Fruit fly (Drosophila melanogaster) whole organism, embryonic: Measurements from ENCODE around the gene Gr89a.

Experiments used
- Antp ChIP-seq: fragments of 200-800 bp; sonication (Bioruptor generic); optimal IDR thresholded peaks from 3 replicates; lab custom pipeline; 2016; ENCODE audit warnings: missing biosample characterization, missing genetic modification characterization
- Atf-2 ChIP-seq: fragments of 200-800 bp; sonication (Bioruptor generic); optimal IDR thresholded peaks from 2 replicates; lab custom pipeline; 2016; ENCODE audit warnings: missing biosample characterization, missing genetic modification characterization
- CG11456 ChIP-seq: fragments of 200-800 bp; sonication (Bioruptor generic); IDR thresholded peaks from 3 replicates; pipeline ENCODE4 v1.3.6; 2022; ENCODE audit warnings: missing biosample characterization, missing genetic modification characterization
- CG11560 ChIP-seq: fragments of 200-800 bp; sonication (Bioruptor generic); IDR thresholded peaks from 3 replicates; pipeline ENCODE4 v1.3.6; 2022; ENCODE audit warnings: missing biosample characterization, missing genetic modification characterization
- CG12104 ChIP-seq: fragments of 200-800 bp; sonication (Bioruptor generic); optimal IDR thresholded peaks from 3 replicates; lab custom pipeline; 2016; ENCODE audit warnings: missing biosample characterization, missing genetic modification characterization
- CG1602 ChIP-seq: fragments of 200-800 bp; sonication (Bioruptor generic); optimal IDR thresholded peaks from 3 replicates; lab custom pipeline; 2016; ENCODE audit warnings: missing biosample characterization, missing genetic modification characterization
- CG17361 ChIP-seq: fragments of 200-800 bp; sonication (Bioruptor generic); IDR thresholded peaks from 3 replicates; pipeline ENCODE4 v1.3.6; 2022; ENCODE audit warnings: missing biosample characterization, missing genetic modification characterization
- CG17568 ChIP-seq: fragments of 200-800 bp; sonication (Bioruptor generic); optimal IDR thresholded peaks from 2 replicates; lab custom pipeline; 2018; ENCODE audit warnings: missing biosample characterization, mild to moderate bottlenecking, missing genetic modification characterization, moderate library complexity
- CG17829 ChIP-seq: fragments of 200-800 bp; optimal IDR thresholded peaks from 2 replicates; lab custom pipeline; 2019; ENCODE audit warnings: missing biosample characterization, mild to moderate bottlenecking, missing genetic modification characterization, moderate library complexity
- CG18262 ChIP-seq: fragments of 200-800 bp; optimal IDR thresholded peaks from 3 replicates; lab custom pipeline; 2019; ENCODE audit warnings: missing biosample characterization, mild to moderate bottlenecking, missing genetic modification characterization, moderate library complexity
- CG32772 ChIP-seq: fragments of 200-800 bp; sonication (Bioruptor generic); IDR thresholded peaks from 2 replicates; pipeline ENCODE4 v1.3.6; 2022; ENCODE audit warnings: missing biosample characterization, missing genetic modification characterization
- CG34376 ChIP-seq: fragments of 200-800 bp; sonication (Bioruptor generic); optimal IDR thresholded peaks from 2 replicates; lab custom pipeline; 2018; ENCODE audit warnings: missing biosample characterization, mild to moderate bottlenecking, missing genetic modification characterization
- CG3838 ChIP-seq: fragments of 200-800 bp; sonication (Bioruptor generic); optimal IDR thresholded peaks from 3 replicates; lab custom pipeline; 2016; ENCODE audit warnings: missing biosample characterization, missing genetic modification characterization
- CG4730 ChIP-seq: fragments of 200-800 bp; sonication (Bioruptor generic); IDR thresholded peaks from 2 replicates; pipeline ENCODE4 v1.3.6; 2022; ENCODE audit warnings: missing biosample characterization, missing genetic modification characterization
- CG4854 ChIP-seq: fragments of 200-800 bp; sonication (Bioruptor generic); optimal IDR thresholded peaks from 2 replicates; lab custom pipeline; 2016; ENCODE audit warnings: missing biosample characterization, missing genetic modification characterization, inconsistent platforms
- CG5180 ChIP-seq: fragments of 200-800 bp; sonication (Bioruptor generic); optimal IDR thresholded peaks from 3 replicates; lab custom pipeline; 2017; ENCODE audit warnings: missing biosample characterization, missing genetic modification characterization, mild to moderate bottlenecking, moderate library complexity, missing genetic modification reagents
- CG6175 ChIP-seq: fragments of 200-800 bp; sonication (Bioruptor generic); IDR thresholded peaks from 3 replicates; pipeline ENCODE4 v1.3.6; 2022; ENCODE audit warnings: missing biosample characterization, missing genetic modification characterization
- CG7963 ChIP-seq: fragments of 200-800 bp; sonication (Bioruptor generic); IDR thresholded peaks from 3 replicates; pipeline ENCODE4 v1.3.6; 2022; ENCODE audit warnings: missing biosample characterization, missing genetic modification characterization; ENCODE audit not compliant: partially characterized antibody
- CG7987 ChIP-seq: fragments of 200-800 bp; sonication (Bioruptor generic); optimal IDR thresholded peaks from 2 replicates; lab custom pipeline; 2018; ENCODE audit warnings: missing biosample characterization, mild to moderate bottlenecking, missing genetic modification characterization, moderate library complexity
- CG8388 ChIP-seq: fragments of 200-800 bp; sonication (Bioruptor generic); optimal IDR thresholded peaks from 2 replicates; lab custom pipeline; 2019; ENCODE audit warnings: missing biosample characterization, mild to moderate bottlenecking, missing genetic modification characterization, moderate library complexity
- CG8765 ChIP-seq: fragments of 200-800 bp; sonication (Bioruptor generic); IDR thresholded peaks from 2 replicates; pipeline ENCODE4 v1.3.6; 2022; ENCODE audit warnings: missing biosample characterization, missing genetic modification characterization
- D19A ChIP-seq: fragments of 200-800 bp; optimal IDR thresholded peaks from 3 replicates; lab custom pipeline; 2019; ENCODE audit warnings: missing biosample characterization, mild to moderate bottlenecking, missing genetic modification characterization, moderate library complexity
- Dip2 ChIP-seq: fragments of 200-800 bp; sonication (Bioruptor generic); IDR thresholded peaks from 2 replicates; pipeline ENCODE4 v1.3.6; 2022; ENCODE audit warnings: missing biosample characterization, missing genetic modification characterization
- Elba2 ChIP-seq: fragments of 200-800 bp; sonication (Bioruptor generic); optimal IDR thresholded peaks from 3 replicates; lab custom pipeline; 2016; ENCODE audit warnings: missing biosample characterization, missing genetic modification characterization
- GATAe ChIP-seq: fragments of 200-800 bp; sonication (Bioruptor generic); conservative IDR thresholded peaks from 2 replicates; pipeline ENCODE4 v1.3.6; 2022; ENCODE audit warnings: missing biosample characterization, missing genetic modification characterization
- Hr3 ChIP-seq: fragments of 200-800 bp; sonication (Bioruptor generic); optimal IDR thresholded peaks from 3 replicates; lab custom pipeline; 2016; ENCODE audit warnings: missing biosample characterization, missing genetic modification characterization
- Hr51 ChIP-seq, 2 experiments: fragments of 200-800 bp; sonication (Bioruptor generic); optimal IDR thresholded peaks; 2 replicates in 1 of 2; 3 replicates in 1 of 2; lab custom pipeline; 2016 to 2018; ENCODE audit warnings: missing biosample characterization in 2 of 2, missing genetic modification characterization in 2 of 2, mild to moderate bottlenecking in 1 of 2, moderate library complexity in 1 of 2
- Max ChIP-seq: fragments of 200-800 bp; sonication (Bioruptor generic); optimal IDR thresholded peaks from 2 replicates; lab custom pipeline; 2016; ENCODE audit warnings: missing biosample characterization, mild to moderate bottlenecking, missing genetic modification characterization
- NC2β ChIP-seq: fragments of 200-800 bp; sonication (Bioruptor generic); optimal IDR thresholded peaks from 2 replicates; lab custom pipeline; 2016; ENCODE audit warnings: missing biosample characterization, missing genetic modification characterization
- Oaz ChIP-seq: fragments of 200-800 bp; sonication (Bioruptor generic); IDR thresholded peaks from 2 replicates; pipeline ENCODE4 v1.3.6; 2022; ENCODE audit warnings: missing biosample characterization, missing genetic modification characterization
- Ptx1 ChIP-seq: fragments of 200-800 bp; sonication (Bioruptor generic); IDR thresholded peaks from 2 replicates; pipeline ENCODE4 v1.3.6; 2022; ENCODE audit warnings: missing biosample characterization, missing genetic modification characterization
- Rfx ChIP-seq: fragments of 200-800 bp; sonication (Bioruptor generic); IDR thresholded peaks from 2 replicates; pipeline ENCODE4 v1.3.6; 2022; ENCODE audit warnings: missing biosample characterization, missing genetic modification characterization
- Sin3A ChIP-seq: fragments of >200 bp; optimal IDR thresholded peaks from 2 replicates; lab custom pipeline; 2018
- Sox102F ChIP-seq: fragments of 200-800 bp; sonication (Bioruptor generic); optimal IDR thresholded peaks from 2 replicates; lab custom pipeline; 2018; ENCODE audit warnings: missing biosample characterization, mild to moderate bottlenecking, missing genetic modification characterization, moderate library complexity
- Taf1 ChIP-seq: fragments of 200-800 bp; sonication (Bioruptor generic); IDR thresholded peaks from 2 replicates; pipeline ENCODE4 v1.3.6; 2022; ENCODE audit warnings: missing biosample characterization, missing genetic modification characterization
- bbx ChIP-seq: fragments of 200-800 bp; sonication (Bioruptor generic); IDR thresholded peaks from 2 replicates; pipeline ENCODE4 v1.3.6; 2022; ENCODE audit warnings: missing biosample characterization, missing genetic modification characterization; ENCODE audit not compliant: partially characterized antibody
- chn ChIP-seq: fragments of 200-800 bp; sonication (Bioruptor generic); optimal IDR thresholded peaks from 2 replicates; lab custom pipeline; 2016; ENCODE audit warnings: missing biosample characterization, missing genetic modification characterization
- cwo ChIP-seq: fragments of 200-800 bp; sonication (Bioruptor generic); optimal IDR thresholded peaks from 3 replicates; lab custom pipeline; 2017; ENCODE audit warnings: missing biosample characterization, missing genetic modification characterization, mild to moderate bottlenecking, moderate library complexity, missing genetic modification reagents
- fd102C ChIP-seq: fragments of 200-800 bp; sonication (Bioruptor generic); optimal IDR thresholded peaks from 2 replicates; lab custom pipeline; 2018; ENCODE audit warnings: missing biosample characterization, mild to moderate bottlenecking, missing genetic modification characterization, moderate library complexity
- gt ChIP-seq: fragments of 200-800 bp; sonication (Bioruptor generic); IDR thresholded peaks from 2 replicates; pipeline ENCODE4 v1.3.6; 2022; ENCODE audit warnings: missing biosample characterization, missing genetic modification characterization
- insv ChIP-seq, 2 experiments: fragments of 200-800 bp; sonication (Bioruptor generic); optimal IDR thresholded peaks; 3 replicates each; lab custom pipeline; 2016 to 2018; ENCODE audit warnings: missing biosample characterization in 2 of 2, missing genetic modification characterization in 2 of 2
- lmd ChIP-seq: fragments of 200-800 bp; sonication (Bioruptor generic); IDR thresholded peaks from 2 replicates; pipeline ENCODE4 v1.3.6; 2022; ENCODE audit warnings: missing biosample characterization, missing genetic modification characterization
- nom ChIP-seq: fragments of 200-800 bp; sonication (Bioruptor generic); optimal IDR thresholded peaks from 2 replicates; lab custom pipeline; 2017; ENCODE audit warnings: missing biosample characterization, missing genetic modification characterization, mild to moderate bottlenecking, moderate library complexity, missing genetic modification reagents
- p53 ChIP-seq: fragments of 200-800 bp; sonication (Bioruptor generic); optimal IDR thresholded peaks from 2 replicates; lab custom pipeline; 2016; ENCODE audit warnings: missing biosample characterization, missing genetic modification characterization
- shn ChIP-seq: fragments of 200-800 bp; sonication (Bioruptor generic); optimal IDR thresholded peaks from 3 replicates; lab custom pipeline; 2016; ENCODE audit warnings: missing biosample characterization, missing genetic modification characterization
- sim ChIP-seq: fragments of 200-800 bp; sonication (Bioruptor generic); IDR thresholded peaks from 2 replicates; pipeline ENCODE4 v1.3.6; 2022; ENCODE audit warnings: missing biosample characterization, missing genetic modification characterization
- sisA ChIP-seq: fragments of 200-800 bp; sonication (Bioruptor generic); IDR thresholded peaks from 2 replicates; pipeline ENCODE4 v1.3.6; 2022; ENCODE audit warnings: missing biosample characterization, missing genetic modification characterization
- stwl ChIP-seq: fragments of 200-800 bp; sonication (Bioruptor generic); optimal IDR thresholded peaks from 3 replicates; lab custom pipeline; 2018; ENCODE audit warnings: missing biosample characterization, mild to moderate bottlenecking, missing genetic modification characterization, moderate library complexity
- z ChIP-seq: fragments of 200-800 bp; sonication (Bioruptor generic); IDR thresholded peaks from 3 replicates; pipeline ENCODE4 v1.3.6; 2022; ENCODE audit warnings: missing biosample characterization, missing genetic modification characterization

The Gr89a gene

DNA sequence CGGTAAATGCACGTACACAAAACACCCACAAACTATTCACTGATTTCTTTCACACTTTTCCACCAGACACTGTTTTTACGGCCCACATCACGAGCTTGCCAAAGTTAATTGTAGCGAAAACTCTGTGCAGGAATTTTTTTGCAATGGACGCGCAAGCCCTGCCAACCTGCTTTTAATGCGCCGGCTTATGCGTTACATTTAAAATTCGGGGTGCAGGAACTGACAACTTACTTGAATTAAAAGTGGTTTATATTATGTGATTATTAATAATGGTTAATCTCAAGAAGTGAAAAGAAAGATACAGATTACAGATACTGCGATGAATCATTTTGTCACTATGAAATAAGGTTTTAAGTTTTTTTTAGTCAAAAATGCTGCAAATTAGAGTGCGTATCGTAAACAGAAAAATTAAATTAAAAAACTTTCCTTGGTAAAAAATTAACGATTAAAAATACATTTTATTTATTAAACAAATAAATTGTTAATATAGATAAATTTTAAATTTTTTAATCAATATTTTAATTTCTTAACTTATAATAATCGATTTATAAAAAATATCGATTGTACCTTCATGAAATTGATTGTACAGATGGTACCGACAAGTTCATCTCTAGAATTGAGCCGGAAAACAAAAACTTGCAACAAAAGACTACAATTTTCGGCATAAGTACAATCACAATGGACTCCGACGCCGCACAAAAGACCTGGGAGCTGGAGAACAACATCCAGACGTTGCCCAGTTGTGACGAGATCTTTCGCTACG is 29.1 kb downstream of the Gr89a start, which contains the start of the genes CG42232 and CSN5 (continued):
- TF ChIP-seq p53 (GFP tag; lab: Kevin White, UChicago), result peak; percentile 49
- TF ChIP-seq sisA, result peak; percentile 51; the same call in 1 of the 2 replicates
- no peak; the same call in 2 of the 3 replicates for TF ChIP-seq CG17361
- peak; percentile 27; the same call in 1 of the 2 replicates for TF ChIP-seq bbx (GFP tag; lab: Robert Waterston, UW)
- TF ChIP-seq Sox102F, result no peak
- no peak for TF ChIP-seq cwo (GFP tag; lab: Kevin White, UChicago)
- peak; percentile 51 for TF ChIP-seq CG18262 (tag; lab: Kevin White, UChicago)
- TF ChIP-seq Hr3 (GFP tag; lab: Kevin White, UChicago), result peak; percentile 72
- no peak for TF ChIP-seq Oaz (GFP tag; lab: Robert Waterston, UW)
- no peak for TF ChIP-seq CG7963 (GFP tag; lab: Robert Waterston, UW)
- TF ChIP-seq D19A (tag; lab: Kevin White, UChicago), result no peak
- TF ChIP-seq CG7987 (GFP tag; lab: Kevin White, UChicago), result no peak
- no peak for TF ChIP-seq CG8765 (GFP tag; lab: Robert Waterston, UW)
- TF ChIP-seq CG11456 (GFP tag; lab: Robert Waterston, UW), result peak; percentile 69; the same call in 2 of the 3 replicates
- peak; percentile 22 for TF ChIP-seq Atf-2 (GFP tag; lab: Kevin White, UChicago)
- no peak for TF ChIP-seq z
- peak in 1 of 2 experiments; percentile 36 for TF ChIP-seq Hr51 (GFP tag; optimal IDR thresholded peaks at IDR 0.05; lab: Kevin White, UChicago)
- TF ChIP-seq stwl (tag; lab: Kevin White, UChicago), result peak; percentile 68
- no peak for TF ChIP-seq Dip2
- TF ChIP-seq gt (GFP tag; lab: Robert Waterston, UW), result no peak
- peak; percentile 63; the same call in 1 of the 2 replicates for TF ChIP-seq Ptx1
- no peak for TF ChIP-seq Taf1
- TF ChIP-seq CG1602, result peak; percentile 67
- no peak for TF ChIP-seq CG34376 (GFP tag; lab: Kevin White, UChicago)
- peak in 1 of 2 experiments; percentile 4 for TF ChIP-seq insv (GFP tag; optimal IDR thresholded peaks at IDR 0.05; lab: Kevin White, UChicago)
- TF ChIP-seq CG17829, result peak; percentile 76
- TF ChIP-seq nom, result no peak
- no peak for TF ChIP-seq sim (GFP tag; lab: Robert Waterston, UW)
- 0 out of 2 replicates have a peak, but pooled peaks have one; percentile 21 for TF ChIP-seq CG4730 (GFP tag; lab: Robert Waterston, UW)
- no peak for TF ChIP-seq Elba2 (GFP tag; lab: Kevin White, UChicago)
- TF ChIP-seq NC2β (GFP tag; lab: Kevin White, UChicago), result peak; percentile 40
- TF ChIP-seq CG6175 (GFP tag; lab: Robert Waterston, UW), result no peak
- TF ChIP-seq CG3838 (GFP tag; lab: Kevin White, UChicago), result no peak
- TF ChIP-seq CG5180 (GFP tag; lab: Kevin White, UChicago), result no peak
- peak; percentile 63 for TF ChIP-seq CG12104 (GFP tag; lab: Kevin White, UChicago)
- TF ChIP-seq Antp (GFP tag; lab: Kevin White, UChicago), result no peak
- peak; percentile 12 for TF ChIP-seq shn (GFP tag; lab: Kevin White, UChicago)
- peak; percentile 65; the same call in 1 of the 2 replicates for TF ChIP-seq Rfx (GFP tag; lab: Robert Waterston, UW)
- peak; percentile 18 for TF ChIP-seq Sin3A (lab: Kevin White, UChicago)
- peak; percentile 25; the same call in 1 of the 2 replicates for TF ChIP-seq lmd (GFP tag; lab: Robert Waterston, UW)
- no peak for TF ChIP-seq fd102C
- TF ChIP-seq GATAe, result no peak
- peak; percentile 37 for TF ChIP-seq chn (GFP tag; lab: Kevin White, UChicago)
- TF ChIP-seq Max, result no peak
- TF ChIP-seq CG11560 (tag; lab: Robert Waterston, UW), result no peak
- peak; percentile 17; the same call in 1 of the 2 replicates for TF ChIP-seq CG32772 (GFP tag; lab: Robert Waterston, UW)
- TF ChIP-seq CG17568, result no peak
- TF ChIP-seq CG4854, result no peak
- no peak for TF ChIP-seq CG8388
